Worm (Caenorhabditis elegans) whole organism, L3 larva: ENCODE results near the gene abu-1.

Experiments used
- R02D3.7 ChIP-seq: fragments of 150-350 bp; optimal IDR thresholded peaks from 2 replicates; lab custom pipeline; 2014; ENCODE audit warnings: missing biosample characterization, missing genetic modification characterization
- ZK546.5 ChIP-seq: sonication (generic microtip); optimal IDR thresholded peaks from 2 replicates; lab custom pipeline; 2017; ENCODE audit warnings: missing biosample characterization, missing genetic modification characterization
- aly-2 ChIP-seq: fragments of 150-350 bp; optimal IDR thresholded peaks from 2 replicates; lab custom pipeline; 2014; ENCODE audit warnings: missing biosample characterization, missing genetic modification characterization
- ama-1 ChIP-seq: fragments of 150-350 bp; optimal IDR thresholded peaks from 2 replicates; lab custom pipeline; 2018
- ceh-16 ChIP-seq: sonication (generic microtip); optimal IDR thresholded peaks from 2 replicates; lab custom pipeline; 2017; ENCODE audit warnings: missing biosample characterization, missing genetic modification characterization
- ceh-28 ChIP-seq: fragments of 150-350 bp; optimal IDR thresholded peaks from 2 replicates; lab custom pipeline; 2014; ENCODE audit warnings: missing biosample characterization, missing genetic modification reagents, missing genetic modification characterization
- ceh-9 ChIP-seq: sonication (generic microtip); optimal IDR thresholded peaks from 2 replicates; lab custom pipeline; 2018; ENCODE audit warnings: missing biosample characterization, missing genetic modification characterization
- daf-12 ChIP-seq: fragments of 150-350 bp; optimal IDR thresholded peaks from 2 replicates; lab custom pipeline; 2014; ENCODE audit warnings: missing biosample characterization, missing genetic modification reagents, missing genetic modification characterization
- egl-5 ChIP-seq: fragments of 150-350 bp; optimal IDR thresholded peaks from 2 replicates; lab custom pipeline; 2017; ENCODE audit warnings: missing biosample characterization, missing genetic modification reagents, missing genetic modification characterization, inconsistent platforms
- elt-1 ChIP-seq: fragments of 150-350 bp; optimal IDR thresholded peaks from 2 replicates; lab custom pipeline; 2014; ENCODE audit warnings: missing biosample characterization, missing genetic modification characterization
- elt-2 ChIP-seq: sonication (generic microtip); optimal IDR thresholded peaks from 2 replicates; lab custom pipeline; 2016; ENCODE audit warnings: missing genetic modification reagents, mild to moderate bottlenecking, missing genetic modification characterization, missing compliant biosample characterization
- elt-3 ChIP-seq, 3 experiments: fragments of 150-350 bp in 1 of 3; sonication (generic microtip) in 2 of 3; optimal IDR thresholded peaks; 2 replicates in 2 of 3; 4 replicates in 1 of 3; lab custom pipeline; 2014 to 2017; ENCODE audit warnings: missing biosample characterization in 3 of 3, missing genetic modification characterization in 3 of 3
- fkh-10 ChIP-seq: sonication (generic microtip); optimal IDR thresholded peaks from 2 replicates; lab custom pipeline; 2017; ENCODE audit warnings: missing biosample characterization, missing genetic modification reagents, missing genetic modification characterization
- fos-1 ChIP-seq: fragments of 150-350 bp; optimal IDR thresholded peaks from 2 replicates; lab custom pipeline; 2014; ENCODE audit warnings: missing biosample characterization, missing genetic modification characterization
- hmg-11 ChIP-seq: sonication (generic microtip); optimal IDR thresholded peaks from 2 replicates; lab custom pipeline; 2016; ENCODE audit warnings: missing genetic modification characterization, missing compliant biosample characterization
- lin-39 ChIP-seq: fragments of 150-350 bp; optimal IDR thresholded peaks from 2 replicates; lab custom pipeline; 2018; ENCODE audit warnings: missing biosample characterization, missing genetic modification reagents, missing genetic modification characterization
- lsy-12 ChIP-seq: sonication (generic microtip); optimal IDR thresholded peaks from 2 replicates; lab custom pipeline; 2016; ENCODE audit warnings: mild to moderate bottlenecking, missing genetic modification characterization, missing compliant biosample characterization
- mml-1 ChIP-seq: fragments of 150-350 bp; sonication (generic microtip); optimal IDR thresholded peaks from 3 replicates; lab custom pipeline; 2014; ENCODE audit warnings: missing biosample characterization, missing genetic modification characterization
- nfya-1 ChIP-seq: sonication (generic microtip); optimal IDR thresholded peaks from 2 replicates; lab custom pipeline; 2017; ENCODE audit warnings: missing genetic modification characterization, mild to moderate bottlenecking, missing compliant biosample characterization, antibody characterized with exemption, moderate library complexity; ENCODE audit not compliant: insufficient read depth
- nhr-11 ChIP-seq: fragments of 150-350 bp; optimal IDR thresholded peaks from 2 replicates; lab custom pipeline; 2014; ENCODE audit warnings: missing biosample characterization, missing genetic modification characterization
- nhr-23 ChIP-seq: fragments of 150-350 bp; optimal IDR thresholded peaks from 2 replicates; lab custom pipeline; 2014; ENCODE audit warnings: missing biosample characterization, missing genetic modification reagents, missing genetic modification characterization
- nhr-237 ChIP-seq: fragments of 150-350 bp; optimal IDR thresholded peaks from 2 replicates; lab custom pipeline; 2014; ENCODE audit warnings: missing biosample characterization, missing genetic modification characterization
- nhr-25 ChIP-seq: sonication (generic microtip); optimal IDR thresholded peaks from 2 replicates; lab custom pipeline; 2017; ENCODE audit warnings: missing biosample characterization, missing genetic modification characterization
- nhr-43 ChIP-seq: sonication (generic microtip); optimal IDR thresholded peaks from 2 replicates; lab custom pipeline; 2016; ENCODE audit warnings: mild to moderate bottlenecking, missing genetic modification characterization, missing compliant biosample characterization; ENCODE audit not compliant: poor library complexity, severe bottlenecking
- nhr-67 ChIP-seq: fragments of 150-350 bp; optimal IDR thresholded peaks from 2 replicates; lab custom pipeline; 2014; ENCODE audit warnings: missing biosample characterization, missing genetic modification characterization
- nhr-76 ChIP-seq: fragments of 150-350 bp; sonication (generic microtip); optimal IDR thresholded peaks from 5 replicates; lab custom pipeline; 2014; ENCODE audit warnings: missing biosample characterization, missing genetic modification characterization
- nhr-77 ChIP-seq: fragments of 150-350 bp; optimal IDR thresholded peaks from 2 replicates; lab custom pipeline; 2014; ENCODE audit warnings: missing biosample characterization, missing genetic modification characterization
- pha-4 ChIP-seq: fragments of 150-350 bp; optimal IDR thresholded peaks from 2 replicates; lab custom pipeline; 2014; ENCODE audit warnings: missing biosample characterization, missing genetic modification reagents, missing genetic modification characterization
- pqm-1 ChIP-seq: fragments of 150-350 bp; optimal IDR thresholded peaks from 2 replicates; lab custom pipeline; 2017; ENCODE audit warnings: missing biosample characterization, missing genetic modification characterization, inconsistent platforms
- skn-1 ChIP-seq: fragments of 150-350 bp; optimal IDR thresholded peaks from 2 replicates; lab custom pipeline; 2014; ENCODE audit warnings: missing biosample characterization, missing genetic modification characterization
- snpc-4 ChIP-seq: fragments of 150-350 bp; optimal IDR thresholded peaks from 2 replicates; lab custom pipeline; 2014; ENCODE audit warnings: missing biosample characterization, missing genetic modification characterization
- unc-39 ChIP-seq: sonication (generic microtip); optimal IDR thresholded peaks from 4 replicates; lab custom pipeline; 2017; ENCODE audit warnings: missing biosample characterization, missing genetic modification characterization
- ztf-11 ChIP-seq: fragments of 150-350 bp; optimal IDR thresholded peaks from 2 replicates; lab custom pipeline; 2014; ENCODE audit warnings: missing biosample characterization, missing genetic modification characterization
- ztf-4 ChIP-seq: fragments of 150-350 bp; optimal IDR thresholded peaks from 2 replicates; lab custom pipeline; 2014; ENCODE audit warnings: missing biosample characterization, missing genetic modification characterization

Gene abu-1

ce11 chrV:10395173-10395766 is 13.6 kb upstream of the abu-1 start, which contains the start of the genes col-151 and ugt-1:
Gene col-151 (minus strand): TSS chrV:10395223.
Gene ugt-1 (plus strand): TSS chrV:10395663.
- TF ChIP-seq fkh-10 (GFP tag; lab: Kevin White, UChicago) (no peak), pqm-1 (tag; lab: Kevin White, UChicago) (peak; percentile 59), elt-2 (tag; lab: Kevin White, UChicago) (peak; percentile 53), hmg-11 (tag; lab: Kevin White, UChicago) (no peak), R02D3.7 (tag; lab: Kevin White, UChicago) (no peak), nhr-67 (tag; lab: Kevin White, UChicago) (no peak), snpc-4 (no peak)

- TF ChIP-seq nhr-237 (tag; lab: Kevin White, UChicago), result no peak
- no peak for TF ChIP-seq ZK546.5 (tag; lab: Kevin White, UChicago)
- TF ChIP-seq, all 47 proteins: peak for 0
Measured at ce11 chrV:10393708-10394107, 12.1 kb upstream of the abu-1 start.

- TF ChIP-seq daf-12 (tag; lab: Kevin White, UChicago), result no peak
- no peak for TF ChIP-seq egl-5 (tag; lab: Kevin White, UChicago)
- TF ChIP-seq, all 47 proteins: peak for 0
Measured at ce11 chrV:10388318-10388717, 6.7 kb upstream of the abu-1 start, which contains the start of gene AC3.5. Gene AC3.5 (plus strand): TSS chrV:10388527.

DNA sequence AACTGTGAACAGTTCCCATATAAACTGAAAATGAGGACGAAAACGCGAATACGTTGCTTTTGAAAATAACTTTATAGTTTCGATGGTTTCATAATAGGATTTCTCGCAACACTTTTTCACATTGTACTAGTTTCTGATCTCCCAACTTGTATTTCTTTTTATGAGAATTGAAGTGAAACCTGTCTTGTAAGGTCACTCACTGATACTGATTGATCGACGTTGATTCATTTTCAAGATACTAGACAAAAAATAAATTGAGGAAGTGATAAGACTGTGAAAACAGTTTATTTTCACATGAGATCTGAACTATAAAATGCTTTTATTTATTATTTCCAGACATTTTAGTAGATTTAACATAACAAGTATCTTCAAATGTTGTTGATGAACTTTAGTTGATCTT is 5.8 kb upstream of the abu-1 start:
- TF ChIP-seq fkh-10 (GFP tag; lab: Kevin White, UChicago) (no peak), fos-1 (tag; lab: Kevin White, UChicago) (no peak), unc-39 (tag; lab: Kevin White, UChicago) (no peak), ztf-11 (tag; lab: Kevin White, UChicago) (no peak), ceh-9 (no peak), nfya-1 (tag; lab: Kevin White, UChicago) (no peak), lsy-12 (tag; lab: Kevin White, UChicago) (no peak), skn-1 (tag; lab: Kevin White, UChicago) (no peak), nhr-43 (tag; lab: Kevin White, UChicago) (no peak), nhr-76 (tag; lab: Kevin White, UChicago) (no peak), nhr-23 (tag; lab: Kevin White, UChicago) (peak; percentile 24), nhr-25 (tag; lab: Kevin White, UChicago) (peak; percentile 24), elt-3 (tag; optimal IDR thresholded peaks at IDR 0.05; lab: Kevin White, UChicago) (peak in 1 of 3 experiments; percentile 35)

DNA sequence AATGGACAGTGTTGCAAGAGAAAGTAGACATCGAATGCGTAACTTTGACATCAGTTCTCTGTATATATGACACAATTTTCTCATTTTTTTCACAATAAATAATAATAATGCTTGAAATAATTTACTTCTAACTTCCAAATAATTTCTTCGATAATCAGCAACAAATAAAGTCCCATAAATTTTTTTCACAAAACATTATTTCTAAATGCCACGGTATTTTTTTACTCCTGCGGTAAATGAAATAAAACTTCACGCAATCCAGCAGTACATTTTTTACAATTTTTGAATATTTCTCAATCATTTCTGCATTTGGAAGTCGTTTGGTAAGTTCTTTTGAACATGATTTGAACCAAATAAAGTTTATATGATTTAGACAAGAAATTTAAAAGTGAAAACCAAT is 2.3 kb upstream of the abu-1 start, which contains the start of gene spe-10:
TSS of gene spe-10 (plus strand) at position 301 of the 400 bp plus-strand sequence.
- TF ChIP-seq nhr-11, result no peak
- no peak for TF ChIP-seq ama-1 (lab: Kevin White, UChicago)
- no peak for TF ChIP-seq aly-2 (tag; lab: Kevin White, UChicago)
- no peak for TF ChIP-seq ceh-28
- TF ChIP-seq nhr-67 (tag; lab: Kevin White, UChicago), result no peak
- no peak for TF ChIP-seq nhr-76 (tag; lab: Kevin White, UChicago)
- no peak for TF ChIP-seq ceh-16 (tag; lab: Kevin White, UChicago)
- no peak for TF ChIP-seq lsy-12 (tag; lab: Kevin White, UChicago)
- no peak for TF ChIP-seq hmg-11 (tag; lab: Kevin White, UChicago)
- TF ChIP-seq ZK546.5 (tag; lab: Kevin White, UChicago), result no peak
- TF ChIP-seq, all 47 proteins: peak for 0

DNA sequence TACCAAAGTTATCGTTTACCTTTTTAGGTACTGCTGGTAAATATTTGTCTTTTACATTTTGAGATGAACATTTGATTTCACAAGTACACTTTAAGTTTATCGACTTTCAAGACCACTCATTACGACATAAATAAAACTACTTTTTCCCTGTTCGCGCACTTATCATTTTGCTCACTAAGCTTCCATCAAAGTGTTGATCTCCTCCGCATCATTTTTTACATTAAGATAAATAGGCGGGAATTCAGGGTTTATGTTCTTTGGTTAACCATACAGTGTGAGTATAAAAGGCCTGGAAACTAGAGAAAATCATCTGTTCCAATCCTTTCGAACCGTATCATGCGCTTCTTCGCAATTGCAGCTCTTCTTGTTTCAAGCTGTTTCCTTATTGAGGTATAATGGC is 516 bp upstream of the abu-1 start, which contains the start of gene pqn-2:
TSS of gene pqn-2 (plus strand) at position 301 of the 400 bp plus-strand sequence.
- no peak for TF ChIP-seq fos-1 (tag; lab: Kevin White, UChicago)
- TF ChIP-seq nhr-77 (tag; lab: Kevin White, UChicago), result no peak
- no peak for TF ChIP-seq pqm-1 (tag; lab: Kevin White, UChicago)
- TF ChIP-seq elt-1, result no peak
- no peak for TF ChIP-seq pha-4 (tag; lab: Kevin White, UChicago)
- TF ChIP-seq lin-39 (tag; lab: Kevin White, UChicago), result no peak
- TF ChIP-seq unc-39 (tag; lab: Kevin White, UChicago), result no peak
- TF ChIP-seq ztf-4 (tag; lab: Kevin White, UChicago), result no peak
- TF ChIP-seq mml-1 (tag; lab: Kevin White, UChicago), result no peak
